Worm (Caenorhabditis elegans): ENCODE results near the gene irld-55.
A peak's percentile ranks its signal among the peaks of the same experiment; 100 is the strongest.

ce11 chrIV:14013692-14014091 is 6.3 kb upstream of the irld-55 start:
- TF ChIP-seq crh-2 (tag; optimal IDR thresholded peaks at IDR 0.05) (peak; percentile 17), ztf-11 (tag; optimal IDR thresholded peaks at IDR 0.05) (no peak), nhr-10 (tag; optimal IDR thresholded peaks at IDR 0.05) (no peak)

Measured in whole organism, L2 larva.